Fruit fly (Drosophila melanogaster) whole organism, embryonic: ENCODE measurements around the gene CG16717.

Source experiments
- BEAF-32 ChIP-seq: fragments of 200-800 bp; sonication (Bioruptor generic); optimal IDR thresholded peaks from 3 replicates; lab custom pipeline; 2017; ENCODE audit warnings: missing biosample characterization, missing genetic modification characterization, mild to moderate bottlenecking, moderate library complexity, missing genetic modification reagents
- Blimp-1 ChIP-seq: fragments of 200-800 bp; sonication (Bioruptor generic); optimal IDR thresholded peaks from 3 replicates; lab custom pipeline; 2018; ENCODE audit warnings: missing biosample characterization, missing genetic modification characterization, mild to moderate bottlenecking, moderate library complexity, missing genetic modification reagents
- CG10267 ChIP-seq: fragments of 200-800 bp; sonication (Bioruptor generic); optimal IDR thresholded peaks from 2 replicates; lab custom pipeline; 2018; ENCODE audit warnings: missing biosample characterization, mild to moderate bottlenecking, missing genetic modification characterization, moderate library complexity
- CG11398 ChIP-seq: fragments of 200-800 bp; sonication (Bioruptor generic); optimal IDR thresholded peaks from 2 replicates; lab custom pipeline; 2016; ENCODE audit warnings: missing biosample characterization, missing genetic modification characterization
- CG12104 ChIP-seq: fragments of 200-800 bp; sonication (Bioruptor generic); optimal IDR thresholded peaks from 3 replicates; lab custom pipeline; 2016; ENCODE audit warnings: missing biosample characterization, missing genetic modification characterization
- CG12391 ChIP-seq: fragments of 200-800 bp; sonication (Bioruptor generic); optimal IDR thresholded peaks from 3 replicates; lab custom pipeline; 2018; ENCODE audit warnings: missing biosample characterization, mild to moderate bottlenecking, missing genetic modification characterization, moderate library complexity
- CG12659 ChIP-seq: fragments of 200-800 bp; sonication (Bioruptor generic); optimal IDR thresholded peaks from 3 replicates; lab custom pipeline; 2017; ENCODE audit warnings: mild to moderate bottlenecking, missing biosample characterization, missing genetic modification reagents, missing genetic modification characterization
- CG12942 ChIP-seq: fragments of 200-800 bp; sonication (Bioruptor generic); optimal IDR thresholded peaks from 3 replicates; lab custom pipeline; 2016; ENCODE audit warnings: missing biosample characterization, missing genetic modification characterization
- CG15269 ChIP-seq: fragments of 200-800 bp; sonication (Bioruptor generic); optimal IDR thresholded peaks from 2 replicates; lab custom pipeline; 2018; ENCODE audit warnings: missing biosample characterization, mild to moderate bottlenecking, missing genetic modification characterization, moderate library complexity
- CG17361 ChIP-seq: fragments of 200-800 bp; sonication (Bioruptor generic); IDR thresholded peaks from 3 replicates; pipeline ENCODE4 v1.3.6; 2022; ENCODE audit warnings: missing biosample characterization, missing genetic modification characterization
- CG17829 ChIP-seq: fragments of 200-800 bp; optimal IDR thresholded peaks from 2 replicates; lab custom pipeline; 2019; ENCODE audit warnings: missing biosample characterization, mild to moderate bottlenecking, missing genetic modification characterization, moderate library complexity
- CG2116 ChIP-seq: fragments of 200-800 bp; sonication (Bioruptor generic); optimal IDR thresholded peaks from 3 replicates; lab custom pipeline; 2018; ENCODE audit warnings: missing biosample characterization, mild to moderate bottlenecking, missing genetic modification characterization
- CG2129 ChIP-seq: fragments of 200-800 bp; sonication (Bioruptor generic); IDR thresholded peaks from 2 replicates; pipeline ENCODE4 v1.3.6; 2022; ENCODE audit warnings: missing biosample characterization, missing genetic modification characterization; ENCODE audit not compliant: partially characterized antibody
- CG30403 ChIP-seq: fragments of 200-800 bp; sonication (Bioruptor generic); optimal IDR thresholded peaks from 3 replicates; lab custom pipeline; 2016; ENCODE audit warnings: missing biosample characterization, missing genetic modification characterization
- CG3995 ChIP-seq: fragments of 200-800 bp; sonication (Bioruptor generic); optimal IDR thresholded peaks from 3 replicates; lab custom pipeline; 2016; ENCODE audit warnings: missing biosample characterization, missing genetic modification characterization
- CG42726 ChIP-seq: fragments of 200-800 bp; sonication (Bioruptor generic); IDR thresholded peaks from 2 replicates; pipeline ENCODE4 v1.3.6; 2022; ENCODE audit warnings: missing biosample characterization, missing genetic modification characterization; ENCODE audit not compliant: partially characterized antibody
- CG4424 ChIP-seq: fragments of 200-800 bp; sonication (Bioruptor generic); optimal IDR thresholded peaks from 3 replicates; lab custom pipeline; 2016; ENCODE audit warnings: missing biosample characterization, missing genetic modification characterization
- CG6791 ChIP-seq: fragments of 200-800 bp; sonication (Bioruptor generic); IDR thresholded peaks from 3 replicates; pipeline ENCODE4 v1.3.6; 2022; ENCODE audit warnings: missing biosample characterization, missing genetic modification characterization; ENCODE audit not compliant: partially characterized antibody
- CG7987 ChIP-seq: fragments of 200-800 bp; sonication (Bioruptor generic); optimal IDR thresholded peaks from 2 replicates; lab custom pipeline; 2018; ENCODE audit warnings: missing biosample characterization, mild to moderate bottlenecking, missing genetic modification characterization, moderate library complexity
- CG8359 ChIP-seq: fragments of 200-800 bp; sonication (Bioruptor generic); optimal IDR thresholded peaks from 2 replicates; lab custom pipeline; 2017; ENCODE audit warnings: missing biosample characterization, mild to moderate bottlenecking, missing genetic modification characterization, borderline replicate concordance
- CG9797 ChIP-seq: fragments of 200-800 bp; sonication (Bioruptor generic); optimal IDR thresholded peaks from 3 replicates; lab custom pipeline; 2018; ENCODE audit warnings: missing biosample characterization, mild to moderate bottlenecking, missing genetic modification characterization
- CHES-1-like ChIP-seq: fragments of 200-800 bp; sonication (Bioruptor generic); optimal IDR thresholded peaks from 2 replicates; lab custom pipeline; 2016; ENCODE audit warnings: missing biosample characterization, missing genetic modification characterization
- E2f2 ChIP-seq: fragments of 200-800 bp; sonication (Bioruptor generic); IDR thresholded peaks from 2 replicates; pipeline ENCODE4 v1.3.6; 2022; ENCODE audit warnings: missing biosample characterization, missing genetic modification characterization
- Ets65A ChIP-seq: fragments of 200-800 bp; sonication (Bioruptor generic); peaks from one replicate; lab custom pipeline; 2016; ENCODE audit warnings: missing biosample characterization, missing genetic modification characterization
- Fer1 ChIP-seq: fragments of 200-800 bp; sonication (Bioruptor generic); optimal IDR thresholded peaks from 2 replicates; lab custom pipeline; 2017; ENCODE audit warnings: missing biosample characterization, mild to moderate bottlenecking, missing genetic modification characterization
- Opbp ChIP-seq: fragments of 200-800 bp; sonication (Bioruptor generic); IDR thresholded peaks from 3 replicates; pipeline ENCODE4 v1.3.6; 2022; ENCODE audit warnings: missing biosample characterization, missing genetic modification characterization; ENCODE audit not compliant: partially characterized antibody
- Scr ChIP-seq: fragments of 200-800 bp; sonication (Bioruptor generic); IDR thresholded peaks from 2 replicates; pipeline ENCODE4 v1.3.6; 2022; ENCODE audit warnings: missing biosample characterization, missing genetic modification characterization; ENCODE audit not compliant: partially characterized antibody
- Usf ChIP-seq: fragments of 200-800 bp; sonication (Bioruptor generic); optimal IDR thresholded peaks from 2 replicates; lab custom pipeline; 2017; ENCODE audit warnings: missing genotype, missing biosample characterization, missing genetic modification characterization
- Xbp1 ChIP-seq: fragments of 200-800 bp; sonication (Bioruptor generic); optimal IDR thresholded peaks from 3 replicates; lab custom pipeline; 2016; ENCODE audit warnings: missing biosample characterization, mild to moderate bottlenecking, missing genetic modification characterization
- ato ChIP-seq: fragments of 200-800 bp; sonication (Bioruptor generic); IDR thresholded peaks from 2 replicates; pipeline ENCODE4 v1.3.6; 2022; ENCODE audit warnings: missing biosample characterization, missing genetic modification characterization; ENCODE audit not compliant: partially characterized antibody
- chn ChIP-seq: fragments of 200-800 bp; sonication (Bioruptor generic); optimal IDR thresholded peaks from 2 replicates; lab custom pipeline; 2016; ENCODE audit warnings: missing biosample characterization, missing genetic modification characterization
- crc ChIP-seq: fragments of 200-800 bp; sonication (Bioruptor generic); optimal IDR thresholded peaks from 2 replicates; lab custom pipeline; 2016; ENCODE audit warnings: missing biosample characterization, missing genetic modification characterization
- crp ChIP-seq, 2 experiments: fragments of 200-800 bp; sonication (Bioruptor generic); optimal IDR thresholded peaks; 2 replicates in 1 of 2; 3 replicates in 1 of 2; lab custom pipeline; 2017; ENCODE audit warnings: missing biosample characterization in 2 of 2, missing genetic modification characterization in 2 of 2, mild to moderate bottlenecking in 1 of 2, moderate library complexity in 1 of 2
- cwo ChIP-seq: fragments of 200-800 bp; sonication (Bioruptor generic); optimal IDR thresholded peaks from 3 replicates; lab custom pipeline; 2017; ENCODE audit warnings: missing biosample characterization, missing genetic modification characterization, mild to moderate bottlenecking, moderate library complexity, missing genetic modification reagents
- nmo ChIP-seq: fragments of 200-800 bp; sonication (Bioruptor generic); optimal IDR thresholded peaks from 2 replicates; lab custom pipeline; 2018; ENCODE audit warnings: missing biosample characterization, mild to moderate bottlenecking, missing genetic modification characterization, moderate library complexity
- odd ChIP-seq: fragments of 200-800 bp; sonication (Bioruptor generic); optimal IDR thresholded peaks from 2 replicates; lab custom pipeline; 2017; ENCODE audit warnings: missing biosample characterization, mild to moderate bottlenecking, missing genetic modification characterization
- pan ChIP-seq, 4 experiments: fragments of >200 bp in 3 of 4; fragments of 200-800 bp in 1 of 4; sonication (Bioruptor generic) in 1 of 4; optimal IDR thresholded peaks in 3 of 4; IDR thresholded peaks in 1 of 4; 2 replicates each; pipeline versions ENCODE4 v1.3.6 to Lab custom; 2017 to 2022; ENCODE audit warnings: missing biosample characterization in 2 of 4, missing genetic modification characterization in 2 of 4, mixed read lengths in 1 of 4
- phol ChIP-seq: fragments of 200-800 bp; sonication (Bioruptor generic); optimal IDR thresholded peaks from 3 replicates; lab custom pipeline; 2018; ENCODE audit warnings: missing biosample characterization, mild to moderate bottlenecking, missing genetic modification characterization, moderate library complexity
- pros ChIP-seq: fragments of 200-800 bp; sonication (Bioruptor generic); optimal IDR thresholded peaks from 3 replicates; lab custom pipeline; 2019; ENCODE audit warnings: missing biosample characterization, mild to moderate bottlenecking, missing genetic modification characterization, moderate library complexity
- pum ChIP-seq: fragments of 200-800 bp; sonication (Bioruptor generic); optimal IDR thresholded peaks from 2 replicates; lab custom pipeline; 2016; ENCODE audit warnings: missing biosample characterization, missing genetic modification characterization
- repo ChIP-seq: fragments of 200-800 bp; sonication (Bioruptor generic); optimal IDR thresholded peaks from 2 replicates; lab custom pipeline; 2016; ENCODE audit warnings: missing biosample characterization, missing genetic modification characterization
- sna ChIP-seq: fragments of 200-800 bp; sonication (Bioruptor generic); IDR thresholded peaks from 2 replicates; pipeline ENCODE4 v1.3.6; 2022; ENCODE audit warnings: missing biosample characterization, missing genetic modification characterization; ENCODE audit not compliant: partially characterized antibody
- sqz ChIP-seq: fragments of 200-800 bp; sonication (Bioruptor generic); optimal IDR thresholded peaks from 3 replicates; lab custom pipeline; 2018; ENCODE audit warnings: missing biosample characterization, mild to moderate bottlenecking, missing genetic modification characterization
- stwl ChIP-seq: fragments of 200-800 bp; sonication (Bioruptor generic); optimal IDR thresholded peaks from 3 replicates; lab custom pipeline; 2018; ENCODE audit warnings: missing biosample characterization, mild to moderate bottlenecking, missing genetic modification characterization, moderate library complexity
- tna ChIP-seq: fragments of 200-800 bp; sonication (Bioruptor generic); IDR thresholded peaks from 2 replicates; pipeline ENCODE4 v1.3.6; 2022; ENCODE audit warnings: missing biosample characterization, missing genetic modification characterization; ENCODE audit not compliant: partially characterized antibody
- vvl ChIP-seq: fragments of 200-800 bp; sonication (Bioruptor generic); IDR thresholded peaks from 2 replicates; pipeline ENCODE4 v1.3.6; 2022; ENCODE audit warnings: missing biosample characterization, missing genetic modification characterization
- zen2 ChIP-seq: fragments of 200-800 bp; sonication (Bioruptor generic); IDR thresholded peaks from 3 replicates; pipeline ENCODE4 v1.3.6; 2022; ENCODE audit warnings: missing biosample characterization, missing genetic modification characterization; ENCODE audit not compliant: partially characterized antibody

Gene CG16717

DNA sequence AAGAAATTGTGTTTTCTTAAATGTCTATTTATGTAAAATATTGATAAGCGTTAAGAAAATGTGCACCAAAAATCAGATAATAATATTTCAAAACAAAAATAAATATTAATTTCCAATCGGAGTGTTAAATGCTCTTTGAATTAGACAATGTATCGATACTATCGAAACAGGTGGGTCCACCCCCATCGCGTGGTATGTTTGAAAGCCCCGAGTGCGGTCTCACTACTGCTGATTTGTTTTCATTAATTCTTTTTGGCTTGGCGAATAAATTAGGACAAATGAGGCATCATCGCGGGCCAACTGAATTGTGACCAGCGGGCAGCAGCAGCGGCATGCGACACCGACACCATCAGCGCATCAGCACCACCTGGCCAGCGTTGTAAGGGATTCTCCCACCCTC is 47.7 kb downstream of the CG16717 start, which contains the start of gene Naa60 (continued):
- TF ChIP-seq CG12659 (GFP tag; lab: Kevin White, UChicago) = peak; percentile 54
- TF ChIP-seq odd (GFP tag; lab: Kevin White, UChicago) = no peak
- TF ChIP-seq stwl (tag; lab: Kevin White, UChicago) = peak; percentile 57
- peak; percentile 47 for TF ChIP-seq CG10267 (tag; lab: Kevin White, UChicago)
- no peak for TF ChIP-seq crp (GFP tag; optimal IDR thresholded peaks at IDR 0.05; lab: Kevin White, UChicago)
- peak; percentile 71 for TF ChIP-seq CG9797 (GFP tag; lab: Kevin White, UChicago)
- TF ChIP-seq Scr (GFP tag; lab: Robert Waterston, UW) = peak; percentile 91
- TF ChIP-seq chn (GFP tag; lab: Kevin White, UChicago) = peak; percentile 27
- TF ChIP-seq Blimp-1 (GFP tag; lab: Kevin White, UChicago) = no peak
- TF ChIP-seq tna (GFP tag; lab: Robert Waterston, UW) = peak; percentile 74
- TF ChIP-seq zen2 = peak; percentile 89
- peak; percentile 20 for TF ChIP-seq Fer1 (GFP tag; lab: Kevin White, UChicago)
- peak; percentile 63 for TF ChIP-seq CG2116
- peak; percentile 89 for TF ChIP-seq BEAF-32 (GFP tag; lab: Kevin White, UChicago)
- peak; percentile 74 for TF ChIP-seq CG2129 (GFP tag; lab: Robert Waterston, UW)
- TF ChIP-seq CG12104 = no peak
- TF ChIP-seq crc (GFP tag; lab: Kevin White, UChicago) = no peak
- TF ChIP-seq ato (GFP tag; lab: Robert Waterston, UW) = peak; percentile 59; the same call in 1 of the 2 replicates
- no peak for TF ChIP-seq cwo (GFP tag; lab: Kevin White, UChicago)
- peak; percentile 90 for TF ChIP-seq Opbp
- TF ChIP-seq CG17829 (tag; lab: Kevin White, UChicago) = peak; percentile 24
- peak; percentile 78 for TF ChIP-seq sna
- TF ChIP-seq CG42726 = peak; percentile 82
- peak; percentile 25 for TF ChIP-seq phol (tag; lab: Kevin White, UChicago)
- TF ChIP-seq CG12391 (tag; lab: Kevin White, UChicago) = peak; percentile 33
- TF ChIP-seq CHES-1-like (GFP tag; lab: Kevin White, UChicago) = peak; percentile 1
- TF ChIP-seq sqz = no peak
- TF ChIP-seq pros (GFP tag; lab: Kevin White, UChicago) = no peak
- peak; percentile 88 for TF ChIP-seq CG6791 (GFP tag; lab: Robert Waterston, UW)

DNA sequence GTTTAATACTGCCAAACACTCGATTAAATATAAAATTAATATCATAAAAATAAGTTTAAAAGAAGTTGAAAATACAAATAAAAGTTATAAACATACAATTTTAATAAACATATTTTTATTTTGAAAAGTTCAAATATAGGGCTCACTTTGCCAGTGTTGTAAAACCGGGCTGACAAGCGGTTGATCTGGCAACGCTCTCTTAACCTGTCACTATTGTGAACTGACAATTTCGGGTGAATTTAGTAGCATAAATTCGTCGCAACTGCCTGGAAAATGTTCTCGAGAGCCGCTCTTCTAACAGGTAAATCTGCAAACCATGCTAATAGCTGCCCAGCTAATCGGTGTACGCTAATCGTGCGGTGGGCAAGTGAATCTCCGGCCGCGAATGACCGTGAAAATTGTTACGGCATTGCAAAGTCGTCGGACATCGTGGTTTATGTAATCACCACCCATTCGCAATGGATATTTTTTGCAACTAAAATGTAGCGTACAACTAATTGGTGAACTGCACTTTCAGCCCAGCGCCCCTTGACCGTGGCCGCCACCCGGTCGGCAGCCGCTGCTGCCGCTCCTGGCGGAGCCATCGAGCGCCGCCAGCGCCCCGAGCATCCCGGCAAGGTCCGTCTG is 50.9 kb downstream of the CG16717 start, which contains the start of gene ATPsynB:
Gene ATPsynB (plus strand): TSS at position 205 of the 627 bp plus-strand sequence.
- TF ChIP-seq CG11398 (GFP tag; lab: Kevin White, UChicago) (no peak), pan (optimal IDR thresholded peaks at IDR 0.05; lab: Kevin White, UChicago) (no peak), pan (GFP tag; optimal IDR thresholded peaks at IDR 0.05 in 1 of 2, IDR thresholded peaks at IDR 0.05 in 1 of 2) (peak in 1 of 2 experiments; percentile 39), Xbp1 (GFP tag; lab: Kevin White, UChicago) (peak; percentile 37), CG30403 (peak; percentile 17), CG17361 (GFP tag; lab: Robert Waterston, UW) (peak; percentile 31; the same call in 1 of the 3 replicates), Ets65A (GFP tag; lab: Kevin White, UChicago) (peak; percentile 30), CG15269 (tag; lab: Kevin White, UChicago) (no peak), nmo (GFP tag; lab: Kevin White, UChicago) (peak; percentile 50), E2f2 (GFP tag; lab: Robert Waterston, UW) (peak; percentile 98), Usf (GFP tag; lab: Kevin White, UChicago) (no peak), repo (GFP tag; lab: Kevin White, UChicago) (no peak), CG4424 (peak; percentile 54), CG3995 (GFP tag; lab: Kevin White, UChicago) (peak; percentile 38), CG42726 (peak; percentile 58), pum (GFP tag; lab: Kevin White, UChicago) (no peak), vvl (GFP tag; lab: Robert Waterston, UW) (peak; percentile 35; the same call in 1 of the 2 replicates), CG12942 (peak; percentile 19), CG7987 (GFP tag; lab: Kevin White, UChicago) (peak; percentile 42), CG8359 (no peak)
